Worm (Caenorhabditis elegans): ENCODE data around the gene C34D4.10.

Gene C34D4.10

DNA sequence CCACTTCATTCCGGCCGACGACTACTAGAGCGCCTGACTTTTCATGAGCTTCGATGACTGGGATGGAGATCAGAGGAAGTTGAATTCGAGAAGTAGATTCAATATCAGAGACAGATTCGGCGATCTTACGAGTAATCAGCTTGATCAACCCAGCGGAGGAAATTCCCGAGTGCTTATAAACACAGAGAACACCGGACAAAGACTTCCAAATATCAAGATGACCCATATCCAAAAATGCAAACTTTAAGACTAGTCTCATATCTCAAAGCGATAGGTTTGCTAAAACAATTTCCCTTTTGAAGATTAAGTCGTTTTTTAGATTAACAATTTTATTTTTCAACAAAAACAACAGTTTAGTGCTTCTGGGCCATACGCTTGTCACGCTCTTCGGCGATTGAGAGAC, 37.8 kb downstream of the C34D4.10 start, which contains the start of gene Y43B11AR.3 (continued):
- TF ChIP-seq nhr-237 (tag; optimal IDR thresholded peaks at IDR 0.05) (no peak), mxl-2 (GFP tag; conservative IDR thresholded peaks at IDR 0.05) (no peak), pqm-1 (tag; optimal IDR thresholded peaks at IDR 0.05) (no peak), T20F7.1 (GFP tag; optimal IDR thresholded peaks at IDR 0.05) (no peak), snpc-4 (tag; optimal IDR thresholded peaks at IDR 0.05) (no peak), hif-1 (tag; optimal IDR thresholded peaks at IDR 0.05) (no peak), tag-97 (GFP tag; IDR thresholded peaks at IDR 0.05) (no peak), ZK546.5 (tag; optimal IDR thresholded peaks at IDR 0.05) (no peak), arid-1 (GFP tag; conservative IDR thresholded peaks at IDR 0.05) (peak; percentile 75), dmd-8 (GFP tag; IDR thresholded peaks at IDR 0.05) (peak; percentile 74; the same call in 1 of the 2 replicates), snpc-1.2 (GFP tag; IDR thresholded peaks at IDR 0.05) (peak; percentile 94), F10B5.3 (tag; optimal IDR thresholded peaks at IDR 0.05) (no peak), madf-9 (GFP tag; conservative IDR thresholded peaks at IDR 0.05) (no peak), ceh-62 (tag; optimal IDR thresholded peaks at IDR 0.05) (no peak), zfp-3 (GFP tag; conservative IDR thresholded peaks at IDR 0.05) (peak; percentile 24; the same call in 1 of the 2 replicates), lin-39 (tag; optimal IDR thresholded peaks at IDR 0.05) (no peak)

DNA sequence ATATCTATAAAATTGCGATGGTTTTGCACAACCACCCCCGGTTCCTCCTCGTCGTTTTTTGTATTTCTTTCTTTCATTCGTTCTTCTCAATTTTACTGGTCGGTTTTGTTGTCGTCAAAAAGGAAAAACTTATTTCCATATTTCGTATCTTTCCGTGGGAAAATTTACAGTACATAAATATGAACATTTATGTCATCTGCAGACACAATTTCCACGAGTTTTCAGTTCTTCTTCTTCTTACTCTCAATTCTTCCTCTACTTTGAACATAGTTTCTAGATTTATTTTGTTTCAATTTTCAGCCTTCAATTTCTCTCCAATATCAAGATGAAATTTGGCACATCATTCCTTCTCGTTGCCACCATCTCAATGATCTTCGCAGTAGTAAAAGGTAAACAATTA, 40.0 kb downstream of the C34D4.10 start, which contains the start of gene Y43B11AR.1:
TSS of gene Y43B11AR.1 (plus strand) at position 301 of the 400 bp plus-strand sequence.
- TF ChIP-seq F26F4.8 (GFP tag; conservative IDR thresholded peaks at IDR 0.05) (no peak), fkh-10 (GFP tag; optimal IDR thresholded peaks at IDR 0.05) (no peak), attf-4 (tag; optimal IDR thresholded peaks at IDR 0.05) (no peak), hmg-1.1 (GFP tag; IDR thresholded peaks at IDR 0.05) (no peak), daf-12 (tag; optimal IDR thresholded peaks at IDR 0.05) (no peak), dmd-6 (GFP tag; IDR thresholded peaks at IDR 0.05) (no peak), ceh-20 (GFP tag; IDR thresholded peaks at IDR 0.05) (no peak), skn-1 (tag; optimal IDR thresholded peaks at IDR 0.05) (no peak), aly-2 (tag; optimal IDR thresholded peaks at IDR 0.05) (no peak), unc-39 (tag; optimal IDR thresholded peaks at IDR 0.05) (no peak), daf-19 (GFP tag; conservative IDR thresholded peaks at IDR 0.05) (no peak), lin-15B (tag; optimal IDR thresholded peaks at IDR 0.05) (no peak), zag-1 (tag; optimal IDR thresholded peaks at IDR 0.05) (no peak), lsy-2 (tag; optimal IDR thresholded peaks at IDR 0.05) (no peak), T20F7.1 (GFP tag; optimal IDR thresholded peaks at IDR 0.05) (no peak), gei-8 (GFP tag; optimal IDR thresholded peaks at IDR 0.05) (no peak), nhr-48 (tag; optimal IDR thresholded peaks at IDR 0.05) (no peak), T26A8.4 (GFP tag; IDR thresholded peaks at IDR 0.05) (no peak)

DNA sequence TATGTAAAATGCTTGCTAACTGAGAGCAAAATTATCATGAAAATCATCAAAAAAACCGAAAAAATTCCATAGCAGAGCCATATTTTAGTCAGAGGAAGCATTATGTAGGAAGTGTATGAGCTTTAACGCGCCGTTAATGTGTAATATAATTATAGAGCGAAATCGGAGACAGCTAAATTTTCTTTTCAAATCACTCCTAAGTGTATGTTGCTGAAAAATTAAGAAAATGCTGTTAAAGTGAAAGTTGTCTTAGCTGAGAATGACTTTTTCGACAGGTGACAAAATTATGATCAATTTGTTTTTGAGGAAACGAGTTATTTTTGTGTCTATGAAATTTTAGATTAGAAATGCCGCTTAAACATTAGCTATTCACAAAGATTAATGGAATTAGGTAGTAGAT, 46.1 kb downstream of the C34D4.10 start, which contains the start of gene srg-50:
TSS of gene srg-50 (minus strand) at position 101 of the 400 bp plus-strand sequence.
- TF ChIP-seq aha-1 (tag) (peak; percentile 33), lin-15B (tag; optimal IDR thresholded peaks at IDR 0.05) (no peak), ZK337.2 (GFP tag; IDR thresholded peaks at IDR 0.05) (no peak)

DNA sequence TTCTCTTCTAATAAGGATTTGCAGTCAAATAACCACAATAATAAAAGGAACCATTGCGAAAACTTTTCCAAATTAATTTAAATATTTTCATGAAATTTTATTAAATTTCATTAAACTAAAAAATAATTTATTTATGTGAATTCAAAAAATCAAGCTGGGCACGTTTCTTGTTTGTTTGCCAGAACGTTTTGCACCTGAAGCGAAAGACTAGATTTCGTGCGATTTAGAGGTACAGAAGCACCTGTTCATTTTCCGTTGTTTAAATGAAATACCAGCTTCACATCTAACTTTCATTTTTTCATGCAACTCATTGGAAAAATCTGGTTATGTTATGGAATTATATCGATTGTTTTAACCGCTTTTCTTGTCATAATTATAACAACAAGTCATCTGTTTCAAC, 49.1 kb downstream of the C34D4.10 start, which contains the start of gene srg-48:
TSS of gene srg-48 (plus strand) at position 301 of the 400 bp plus-strand sequence.
- TF ChIP-seq cey-2 (tag; optimal IDR thresholded peaks at IDR 0.05; ENCODE audit: borderline replicate concordance, insufficient read depth) (no peak), nhr-42 (GFP tag; IDR thresholded peaks at IDR 0.05) (no peak)

All from whole organism, L4 larva.